Worm (Caenorhabditis elegans) whole organism, L3 larva: Measurements from ENCODE around the gene T01G5.6.

ENCODE experiments used
- R02D3.7 ChIP-seq: fragments of 150-350 bp; optimal IDR thresholded peaks from 2 replicates; lab custom pipeline; 2014; ENCODE audit warnings: missing biosample characterization, missing genetic modification characterization
- aly-2 ChIP-seq: fragments of 150-350 bp; optimal IDR thresholded peaks from 2 replicates; lab custom pipeline; 2014; ENCODE audit warnings: missing biosample characterization, missing genetic modification characterization
- ama-1 ChIP-seq: fragments of 150-350 bp; optimal IDR thresholded peaks from 2 replicates; lab custom pipeline; 2018
- ceh-16 ChIP-seq: sonication (generic microtip); optimal IDR thresholded peaks from 2 replicates; lab custom pipeline; 2017; ENCODE audit warnings: missing biosample characterization, missing genetic modification characterization
- ceh-28 ChIP-seq: fragments of 150-350 bp; optimal IDR thresholded peaks from 2 replicates; lab custom pipeline; 2014; ENCODE audit warnings: missing biosample characterization, missing genetic modification reagents, missing genetic modification characterization
- ceh-82 ChIP-seq: fragments of 150-350 bp; optimal IDR thresholded peaks from 2 replicates; lab custom pipeline; 2014; ENCODE audit warnings: missing biosample characterization, missing genetic modification characterization
- daf-12 ChIP-seq: fragments of 150-350 bp; optimal IDR thresholded peaks from 2 replicates; lab custom pipeline; 2014; ENCODE audit warnings: missing biosample characterization, missing genetic modification reagents, missing genetic modification characterization
- egl-27 ChIP-seq: sonication (generic microtip); optimal IDR thresholded peaks from 4 replicates; lab custom pipeline; 2017; ENCODE audit warnings: missing biosample characterization, missing genetic modification reagents, missing genetic modification characterization
- egl-5 ChIP-seq: fragments of 150-350 bp; optimal IDR thresholded peaks from 2 replicates; lab custom pipeline; 2017; ENCODE audit warnings: missing biosample characterization, missing genetic modification reagents, missing genetic modification characterization, inconsistent platforms
- elt-1 ChIP-seq: fragments of 150-350 bp; optimal IDR thresholded peaks from 2 replicates; lab custom pipeline; 2014; ENCODE audit warnings: missing biosample characterization, missing genetic modification characterization
- elt-2 ChIP-seq: sonication (generic microtip); optimal IDR thresholded peaks from 2 replicates; lab custom pipeline; 2016; ENCODE audit warnings: missing genetic modification reagents, mild to moderate bottlenecking, missing genetic modification characterization, missing compliant biosample characterization
- elt-3 ChIP-seq, 3 experiments: fragments of 150-350 bp in 1 of 3; sonication (generic microtip) in 2 of 3; optimal IDR thresholded peaks; 2 replicates in 2 of 3; 4 replicates in 1 of 3; lab custom pipeline; 2014 to 2017; ENCODE audit warnings: missing biosample characterization in 3 of 3, missing genetic modification characterization in 3 of 3
- eor-1 ChIP-seq, 2 experiments: fragments of 150-350 bp; optimal IDR thresholded peaks; 2 replicates each; lab custom pipeline; 2014 to 2018; ENCODE audit warnings: missing biosample characterization in 2 of 2, missing genetic modification characterization in 2 of 2
- fkh-10 ChIP-seq: sonication (generic microtip); optimal IDR thresholded peaks from 2 replicates; lab custom pipeline; 2017; ENCODE audit warnings: missing biosample characterization, missing genetic modification reagents, missing genetic modification characterization
- fkh-2 ChIP-seq: fragments of 150-350 bp; optimal IDR thresholded peaks from 2 replicates; lab custom pipeline; 2014; ENCODE audit warnings: missing biosample characterization, missing genetic modification reagents, missing genetic modification characterization
- hmg-11 ChIP-seq: sonication (generic microtip); optimal IDR thresholded peaks from 2 replicates; lab custom pipeline; 2016; ENCODE audit warnings: missing genetic modification characterization, missing compliant biosample characterization
- lin-15B ChIP-seq: fragments of 150-350 bp; optimal IDR thresholded peaks from 2 replicates; lab custom pipeline; 2014; ENCODE audit warnings: missing biosample characterization, missing genetic modification characterization
- lin-39 ChIP-seq: fragments of 150-350 bp; optimal IDR thresholded peaks from 2 replicates; lab custom pipeline; 2018; ENCODE audit warnings: missing biosample characterization, missing genetic modification reagents, missing genetic modification characterization
- lsy-12 ChIP-seq: sonication (generic microtip); optimal IDR thresholded peaks from 2 replicates; lab custom pipeline; 2016; ENCODE audit warnings: mild to moderate bottlenecking, missing genetic modification characterization, missing compliant biosample characterization
- mdl-1 ChIP-seq: fragments of 150-350 bp; optimal IDR thresholded peaks from 2 replicates; lab custom pipeline; 2014; ENCODE audit warnings: missing biosample characterization, missing genetic modification characterization
- mml-1 ChIP-seq: fragments of 150-350 bp; sonication (generic microtip); optimal IDR thresholded peaks from 3 replicates; lab custom pipeline; 2014; ENCODE audit warnings: missing biosample characterization, missing genetic modification characterization
- nfya-1 ChIP-seq: sonication (generic microtip); optimal IDR thresholded peaks from 2 replicates; lab custom pipeline; 2017; ENCODE audit warnings: missing genetic modification characterization, mild to moderate bottlenecking, missing compliant biosample characterization, antibody characterized with exemption, moderate library complexity; ENCODE audit not compliant: insufficient read depth
- nhr-11 ChIP-seq: fragments of 150-350 bp; optimal IDR thresholded peaks from 2 replicates; lab custom pipeline; 2014; ENCODE audit warnings: missing biosample characterization, missing genetic modification characterization
- nhr-12 ChIP-seq: fragments of 150-350 bp; optimal IDR thresholded peaks from 2 replicates; lab custom pipeline; 2014; ENCODE audit warnings: missing biosample characterization, missing genetic modification characterization
- nhr-23 ChIP-seq: fragments of 150-350 bp; optimal IDR thresholded peaks from 2 replicates; lab custom pipeline; 2014; ENCODE audit warnings: missing biosample characterization, missing genetic modification reagents, missing genetic modification characterization
- nhr-237 ChIP-seq: fragments of 150-350 bp; optimal IDR thresholded peaks from 2 replicates; lab custom pipeline; 2014; ENCODE audit warnings: missing biosample characterization, missing genetic modification characterization
- nhr-25 ChIP-seq: sonication (generic microtip); optimal IDR thresholded peaks from 2 replicates; lab custom pipeline; 2017; ENCODE audit warnings: missing biosample characterization, missing genetic modification characterization
- nhr-28 ChIP-seq: fragments of 150-350 bp; optimal IDR thresholded peaks from 2 replicates; lab custom pipeline; 2014; ENCODE audit warnings: missing biosample characterization, missing genetic modification characterization
- nhr-43 ChIP-seq: sonication (generic microtip); optimal IDR thresholded peaks from 2 replicates; lab custom pipeline; 2016; ENCODE audit warnings: mild to moderate bottlenecking, missing genetic modification characterization, missing compliant biosample characterization; ENCODE audit not compliant: poor library complexity, severe bottlenecking
- nhr-67 ChIP-seq: fragments of 150-350 bp; optimal IDR thresholded peaks from 2 replicates; lab custom pipeline; 2014; ENCODE audit warnings: missing biosample characterization, missing genetic modification characterization
- nhr-76 ChIP-seq: fragments of 150-350 bp; sonication (generic microtip); optimal IDR thresholded peaks from 5 replicates; lab custom pipeline; 2014; ENCODE audit warnings: missing biosample characterization, missing genetic modification characterization
- nhr-77 ChIP-seq: fragments of 150-350 bp; optimal IDR thresholded peaks from 2 replicates; lab custom pipeline; 2014; ENCODE audit warnings: missing biosample characterization, missing genetic modification characterization
- pha-4 ChIP-seq: fragments of 150-350 bp; optimal IDR thresholded peaks from 2 replicates; lab custom pipeline; 2014; ENCODE audit warnings: missing biosample characterization, missing genetic modification reagents, missing genetic modification characterization
- pqm-1 ChIP-seq: fragments of 150-350 bp; optimal IDR thresholded peaks from 2 replicates; lab custom pipeline; 2017; ENCODE audit warnings: missing biosample characterization, missing genetic modification characterization, inconsistent platforms
- snpc-4 ChIP-seq: fragments of 150-350 bp; optimal IDR thresholded peaks from 2 replicates; lab custom pipeline; 2014; ENCODE audit warnings: missing biosample characterization, missing genetic modification characterization
- tbx-2 ChIP-seq: sonication (generic microtip); optimal IDR thresholded peaks from 2 replicates; lab custom pipeline; 2016; ENCODE audit warnings: mild to moderate bottlenecking, missing genetic modification characterization, missing compliant biosample characterization
- unc-39 ChIP-seq: sonication (generic microtip); optimal IDR thresholded peaks from 4 replicates; lab custom pipeline; 2017; ENCODE audit warnings: missing biosample characterization, missing genetic modification characterization
- unc-62 ChIP-seq: fragments of 150-350 bp; sonication (generic microtip); optimal IDR thresholded peaks from 4 replicates; lab custom pipeline; 2014; ENCODE audit warnings: missing biosample characterization, missing genetic modification reagents, missing genetic modification characterization
- zag-1 ChIP-seq: fragments of 150-350 bp; optimal IDR thresholded peaks from 2 replicates; lab custom pipeline; 2014; ENCODE audit warnings: missing biosample characterization, missing genetic modification characterization
- ztf-11 ChIP-seq: fragments of 150-350 bp; optimal IDR thresholded peaks from 2 replicates; lab custom pipeline; 2014; ENCODE audit warnings: missing biosample characterization, missing genetic modification characterization

Gene T01G5.6

DNA sequence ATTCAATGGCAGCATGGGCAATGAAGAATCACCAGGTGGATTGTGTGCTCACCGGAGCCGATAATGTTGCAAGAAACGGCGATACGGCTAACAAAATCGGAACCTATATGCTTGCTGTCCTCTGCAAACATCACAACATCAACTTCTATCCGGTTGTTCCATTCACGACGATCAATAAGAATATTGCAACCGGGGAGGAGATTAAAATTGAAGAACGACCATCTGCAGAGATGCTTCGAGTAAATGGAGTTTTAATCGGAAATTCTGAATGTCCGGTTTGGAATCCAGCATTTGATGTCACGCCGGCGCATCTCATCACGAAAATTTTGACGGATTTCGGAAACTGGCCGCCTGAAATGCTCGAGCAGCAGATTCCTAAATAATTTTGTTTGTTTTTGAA lies 30.2 kb downstream of the T01G5.6 start:
- TF ChIP-seq elt-3 (tag; optimal IDR thresholded peaks at IDR 0.05; lab: Kevin White, UChicago) (no peak), mml-1 (tag; lab: Kevin White, UChicago) (no peak), elt-2 (peak; percentile 15), ama-1 (lab: Kevin White, UChicago) (peak; percentile 84)

DNA sequence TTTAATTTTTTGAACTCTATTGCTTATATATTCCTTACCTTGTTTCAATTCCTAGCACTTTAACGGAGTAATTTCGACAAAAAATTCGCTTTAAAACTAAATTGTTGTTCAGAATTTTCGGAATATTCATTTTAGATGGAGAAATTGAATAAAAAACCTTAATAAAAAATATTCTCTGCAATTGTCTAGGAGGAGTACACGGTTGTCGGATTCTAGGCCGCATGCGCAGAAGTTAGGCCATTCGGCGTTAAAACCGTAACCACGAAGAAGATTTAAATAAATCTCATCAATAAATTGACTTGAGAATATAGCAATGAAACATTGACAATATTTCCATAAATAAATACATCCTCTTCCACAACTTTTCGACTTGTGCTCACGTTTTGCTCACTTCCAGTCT lies 31.6 kb downstream of the T01G5.6 start, which contains the start of the genes C01G10.10 and C01G10.9:
Gene C01G10.10 (minus strand): TSS at position 151 of the 400 bp plus-strand sequence.
Gene C01G10.9 (plus strand): TSS at position 240 of the 400 bp plus-strand sequence.
- peak; percentile 8 for TF ChIP-seq elt-1
- peak; percentile 62 for TF ChIP-seq snpc-4
- TF ChIP-seq lin-39 (tag; lab: Kevin White, UChicago) = peak; percentile 16
- peak; percentile 9 for TF ChIP-seq R02D3.7 (tag; lab: Kevin White, UChicago)
- TF ChIP-seq hmg-11 = peak; percentile 33
- TF ChIP-seq lsy-12 (tag; lab: Kevin White, UChicago) = no peak
- peak; percentile 57 for TF ChIP-seq lin-15B (tag; lab: Kevin White, UChicago)
- TF ChIP-seq nhr-23 (tag; lab: Kevin White, UChicago) = peak; percentile 43
- peak; percentile 66 for TF ChIP-seq pha-4
- TF ChIP-seq ceh-82 (tag; lab: Kevin White, UChicago) = no peak
- TF ChIP-seq nhr-12 = no peak
- peak; percentile 91 for TF ChIP-seq nhr-43 (tag; lab: Kevin White, UChicago)
- peak in 1 of 2 experiments; percentile 67 for TF ChIP-seq eor-1 (tag; optimal IDR thresholded peaks at IDR 0.05; lab: Kevin White, UChicago)
- TF ChIP-seq nhr-25 = peak; percentile 8
- TF ChIP-seq elt-2 = peak; percentile 41
- peak; percentile 39 for TF ChIP-seq nfya-1 (tag; lab: Kevin White, UChicago)
- no peak for TF ChIP-seq ztf-11
- TF ChIP-seq nhr-11 (tag; lab: Kevin White, UChicago) = no peak
- TF ChIP-seq, all 47 proteins: peak for 13

DNA sequence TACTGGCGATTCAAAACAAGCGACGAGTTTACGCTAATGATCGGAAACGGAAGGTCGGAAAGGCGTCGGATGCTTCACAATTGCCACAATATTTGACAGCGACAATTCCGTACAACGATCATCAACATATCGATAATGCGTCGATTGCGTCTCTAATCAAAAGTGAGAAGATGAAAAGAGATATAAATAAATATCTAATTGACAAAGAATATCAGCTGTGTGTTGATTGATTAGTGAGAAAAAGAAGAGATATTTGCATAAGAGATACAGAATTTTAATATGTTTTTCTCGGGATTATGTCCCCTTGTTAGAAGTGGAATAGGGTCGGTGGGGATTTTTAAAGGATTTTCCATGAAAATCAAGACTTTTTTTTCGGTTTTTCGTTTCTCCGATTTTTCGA lies 35.3 kb downstream of the T01G5.6 start:
- TF ChIP-seq unc-39 (tag; lab: Kevin White, UChicago) (no peak), ceh-28 (tag; lab: Kevin White, UChicago) (no peak), R02D3.7 (tag; lab: Kevin White, UChicago) (no peak), pqm-1 (tag; lab: Kevin White, UChicago) (no peak)
- TF ChIP-seq, all 47 proteins: peak for 0

DNA sequence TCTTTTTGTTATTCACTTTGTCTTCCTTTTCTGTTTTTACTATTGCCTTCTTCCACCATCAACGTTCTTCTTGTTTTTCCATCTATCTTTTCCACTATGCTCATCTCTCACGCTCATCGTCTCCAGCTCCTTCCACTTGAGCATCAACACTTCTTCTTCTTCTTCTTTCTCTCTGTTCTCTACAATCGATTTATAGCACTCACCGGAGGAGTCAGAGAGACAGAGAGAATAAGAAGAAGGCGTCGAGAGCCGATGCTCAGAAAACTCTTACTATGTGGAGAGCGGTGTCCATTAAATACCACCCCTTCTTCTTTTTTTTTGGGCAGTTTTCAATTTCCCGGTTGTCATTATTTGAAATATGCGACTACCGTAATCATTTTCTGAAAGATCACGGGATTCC lies 39.0 kb downstream of the T01G5.6 start:
- TF ChIP-seq egl-27 (tag; lab: Kevin White, UChicago) (no peak), nhr-77 (no peak), nhr-237 (tag; lab: Kevin White, UChicago) (no peak), ceh-16 (tag; lab: Kevin White, UChicago) (no peak), elt-2 (no peak), nfya-1 (tag; lab: Kevin White, UChicago) (peak; percentile 51), ztf-11 (no peak), fkh-10 (GFP tag; lab: Kevin White, UChicago) (peak; percentile 26), nhr-28 (no peak), R02D3.7 (tag; lab: Kevin White, UChicago) (no peak), nhr-23 (tag; lab: Kevin White, UChicago) (no peak), lin-39 (tag; lab: Kevin White, UChicago) (peak; percentile 78), snpc-4 (no peak), unc-62 (GFP tag; lab: Kevin White, UChicago) (no peak), mdl-1 (tag; lab: Kevin White, UChicago) (no peak), elt-1 (no peak), zag-1 (tag; lab: Kevin White, UChicago) (no peak), tbx-2 (tag; lab: Kevin White, UChicago) (no peak), elt-3 (tag; optimal IDR thresholded peaks at IDR 0.05; lab: Kevin White, UChicago) (no peak), nhr-11 (tag; lab: Kevin White, UChicago) (no peak), hmg-11 (no peak), mml-1 (tag; lab: Kevin White, UChicago) (no peak), eor-1 (tag; optimal IDR thresholded peaks at IDR 0.05; lab: Kevin White, UChicago) (no peak), nhr-12 (no peak), aly-2 (tag; lab: Kevin White, UChicago) (no peak), nhr-67 (tag; lab: Kevin White, UChicago) (no peak), fkh-2 (tag; lab: Kevin White, UChicago) (no peak), nhr-25 (no peak), daf-12 (tag; lab: Kevin White, UChicago) (no peak), lin-15B (tag; lab: Kevin White, UChicago) (peak; percentile 30), egl-5 (peak; percentile 19), nhr-76 (tag; lab: Kevin White, UChicago) (no peak)
